Worm (Caenorhabditis elegans): ENCODE results near the gene miro-1.
"Not testable (repeated sequence)": the region's sequence is repeated elsewhere in the genome, so short reads cannot be mapped to it uniquely, and the experiment has no call there.

Gene miro-1

ce11 chrIV:4744167-4744566 lies 28.6 kb upstream of the miro-1 start, which contains the start of gene hoe-1:
hoe-1 (minus strand) TSS chrIV:4744267.
- TF ChIP-seq snpc-3.4 (tag; optimal IDR thresholded peaks at IDR 0.05): peak; percentile 50
- TF ChIP-seq Y53F4B.3 (GFP tag; IDR thresholded peaks at IDR 0.05): no peak
- TF ChIP-seq Y53G8AR.9 (GFP tag; conservative IDR thresholded peaks at IDR 0.05): 0 out of 2 replicates have a peak, but pooled peaks have one; percentile 64
- peak; percentile 8; the same call in 1 of the 2 replicates for TF ChIP-seq attf-6 (GFP tag; IDR thresholded peaks at IDR 0.05)
- no peak for TF ChIP-seq bed-1 (GFP tag; IDR thresholded peaks at IDR 0.05)
- no peak for TF ChIP-seq ztf-22 (GFP tag; optimal IDR thresholded peaks at IDR 0.05)
- no peak for TF ChIP-seq T07F8.4 (tag; optimal IDR thresholded peaks at IDR 0.05)
- TF ChIP-seq hlh-26 (GFP tag; conservative IDR thresholded peaks at IDR 0.05): no peak
- TF ChIP-seq madf-6 (GFP tag; IDR thresholded peaks at IDR 0.05): 0 out of 2 replicates have a peak, but pooled peaks have one; percentile 10
- no peak for TF ChIP-seq snpc-4 (GFP tag; optimal IDR thresholded peaks at IDR 0.05)
- TF ChIP-seq snpc-4 (tag; optimal IDR thresholded peaks at IDR 0.05): peak in 1 of 4 experiments; percentile 42
- TF ChIP-seq nhr-179 (tag; optimal IDR thresholded peaks at IDR 0.05): no peak
- no peak for TF ChIP-seq mel-28 (tag; optimal IDR thresholded peaks at IDR 0.05; ENCODE audit: borderline replicate concordance)
- TF ChIP-seq ceh-100 (GFP tag; IDR thresholded peaks at IDR 0.05): 0 out of 2 replicates have a peak, but pooled peaks have one; percentile 32
- TF ChIP-seq lin-26 (GFP tag; IDR thresholded peaks at IDR 0.05): 0 out of 2 replicates have a peak, but pooled peaks have one; percentile 48
- peak; percentile 26 for TF ChIP-seq F49E8.2 (tag; optimal IDR thresholded peaks at IDR 0.05; ENCODE audit: insufficient read depth)
- no peak for TF ChIP-seq aptf-3 (GFP tag; IDR thresholded peaks at IDR 0.05)
- no peak for TF ChIP-seq xnd-1 (tag; optimal IDR thresholded peaks at IDR 0.05)
- TF ChIP-seq ztf-18 (tag; optimal IDR thresholded peaks at IDR 0.05): peak; percentile 70
- TF ChIP-seq pbrm-1 (GFP tag; IDR thresholded peaks at IDR 0.05): no peak
- no peak for TF ChIP-seq atf-7 (tag; optimal IDR thresholded peaks at IDR 0.05)
- 0 out of 2 replicates have a peak, but pooled peaks have one; percentile 34 for TF ChIP-seq hsf-1 (GFP tag; IDR thresholded peaks at IDR 0.05)

ce11 chrIV:4742480-4742879 lies 26.9 kb upstream of the miro-1 start:
- TF ChIP-seq K11D2.4 (GFP tag; IDR thresholded peaks at IDR 0.05) (no peak), zim-3 (tag; optimal IDR thresholded peaks at IDR 0.05) (no peak), ama-1 (optimal IDR thresholded peaks at IDR 0.05) (no peak), ama-1 (GFP tag; optimal IDR thresholded peaks at IDR 0.05) (no peak), D2030.7 (GFP tag; IDR thresholded peaks at IDR 0.05) (no peak), Y79H2A.3 (GFP tag; conservative IDR thresholded peaks at IDR 0.05) (no peak)

- TF ChIP-seq ztf-26 (tag; optimal IDR thresholded peaks at IDR 0.05) (no peak), ceh-40 (GFP tag; IDR thresholded peaks at IDR 0.05) (no peak), Y67H2A.10 (GFP tag; conservative IDR thresholded peaks at IDR 0.05) (no peak), die-1 (tag; optimal IDR thresholded peaks at IDR 0.05) (no peak)
Measured at ce11 chrIV:4737258-4737657, 21.7 kb upstream of the miro-1 start, which contains the start of gene fbxb-78. fbxb-78 (plus strand) TSS chrIV:4737558.

- TF ChIP-seq lin-26 (GFP tag; IDR thresholded peaks at IDR 0.05): peak; percentile 97
- TF ChIP-seq snpc-4 (GFP tag; optimal IDR thresholded peaks at IDR 0.05): not testable (repeated sequence)
- peak; percentile 16 to 88 (median 76) for TF ChIP-seq snpc-4 (tag; optimal IDR thresholded peaks at IDR 0.05)
- TF ChIP-seq ceh-27 (GFP tag; optimal IDR thresholded peaks at IDR 0.05): peak; percentile 89
- peak; percentile 100 for TF ChIP-seq ztf-28 (GFP tag; IDR thresholded peaks at IDR 0.05)
- TF ChIP-seq nhr-120 (GFP tag; IDR thresholded peaks at IDR 0.05): peak; percentile 90; the same call in 1 of the 2 replicates
- peak; percentile 100 for TF ChIP-seq bed-1 (GFP tag; IDR thresholded peaks at IDR 0.05)
- TF ChIP-seq ztf-18 (tag; optimal IDR thresholded peaks at IDR 0.05): peak; percentile 88
- TF ChIP-seq mel-28 (tag; optimal IDR thresholded peaks at IDR 0.05; ENCODE audit: borderline replicate concordance): peak; percentile 9
- TF ChIP-seq hsf-1 (GFP tag; IDR thresholded peaks at IDR 0.05): peak; percentile 94
- TF ChIP-seq lag-1 (GFP tag; IDR thresholded peaks at IDR 0.05): peak; percentile 93; the same call in 1 of the 2 replicates
- TF ChIP-seq ztf-6 (GFP tag; IDR thresholded peaks at IDR 0.05): peak; percentile 99
- peak; percentile 83; the same call in 1 of the 2 replicates for TF ChIP-seq F39B2.1 (GFP tag; IDR thresholded peaks at IDR 0.05)
- TF ChIP-seq mcd-1 (GFP tag; IDR thresholded peaks at IDR 0.05): peak; percentile 100
- 0 out of 2 replicates have a peak, but pooled peaks have one; percentile 57 for TF ChIP-seq ceh-58 (GFP tag; IDR thresholded peaks at IDR 0.05)
- peak; percentile 60 for TF ChIP-seq ets-4 (GFP tag; optimal IDR thresholded peaks at IDR 0.05)
- TF ChIP-seq ceh-40 (GFP tag; IDR thresholded peaks at IDR 0.05): peak; percentile 82
- TF ChIP-seq let-526 (GFP tag; IDR thresholded peaks at IDR 0.05): peak; percentile 98
- peak; percentile 97 for TF ChIP-seq cebp-1 (GFP tag; IDR thresholded peaks at IDR 0.05)
- peak; percentile 95 for TF ChIP-seq cebp-1 (tag; optimal IDR thresholded peaks at IDR 0.05)
Measured at ce11 chrIV:4727935-4728334, 12.3 kb upstream of the miro-1 start.

All from whole organism, young adult.